Worm (Caenorhabditis elegans) whole organism, young adult: ENCODE results near the gene idpp-1.

Experiments
- F22D6.2 ChIP-seq: sonication (generic microtip); optimal IDR thresholded peaks from 2 replicates; lab custom pipeline; 2016; ENCODE audit warnings: mild to moderate bottlenecking, missing genetic modification characterization, missing compliant biosample characterization
- F33H1.4 ChIP-seq: fragments of 200-800 bp; sonication (Bioruptor generic); IDR thresholded peaks from 2 replicates; pipeline ENCODE4 v1.3.6; 2022; ENCODE audit warnings: missing genetic modification reagents, missing genetic modification characterization, missing compliant biosample characterization
- F52B5.7 ChIP-seq: sonication (generic microtip); optimal IDR thresholded peaks from 2 replicates; lab custom pipeline; 2016; ENCODE audit warnings: mild to moderate bottlenecking, missing genetic modification characterization, missing compliant biosample characterization
- F57A8.1 ChIP-seq: fragments of 200-800 bp; sonication (Bioruptor generic); optimal IDR thresholded peaks from 2 replicates; lab custom pipeline; 2018; ENCODE audit warnings: mild to moderate bottlenecking, missing genetic modification characterization, moderate library complexity, missing compliant biosample characterization
- ama-1 ChIP-seq, 3 experiments: fragments of 150-350 bp in 1 of 3; sonication (generic microtip) in 2 of 3; optimal IDR thresholded peaks; 2 replicates each; lab custom pipeline; 2014 to 2018; ENCODE audit warnings: missing biosample characterization in 2 of 3, missing genetic modification characterization in 2 of 3, missing genetic modification reagents in 2 of 3
- athp-1 ChIP-seq: sonication (generic microtip); optimal IDR thresholded peaks from 2 replicates; lab custom pipeline; 2017; ENCODE audit warnings: mild to moderate bottlenecking, missing genetic modification characterization, missing compliant biosample characterization
- ceh-100 ChIP-seq: fragments of 200-800 bp; sonication (Bioruptor generic); IDR thresholded peaks from 2 replicates; pipeline ENCODE4 v1.3.6; 2022; ENCODE audit warnings: missing genetic modification reagents, missing genetic modification characterization, missing compliant biosample characterization
- ekl-4 ChIP-seq: fragments of 200-800 bp; sonication (Bioruptor generic); IDR thresholded peaks from 2 replicates; pipeline ENCODE4 v1.3.6; 2022; ENCODE audit warnings: missing genetic modification reagents, missing genetic modification characterization, missing compliant biosample characterization
- him-1 ChIP-seq: sonication (generic microtip); optimal IDR thresholded peaks from 2 replicates; lab custom pipeline; 2016; ENCODE audit warnings: missing genotype, missing genetic modification reagents, missing genetic modification characterization, missing compliant biosample characterization
- let-526 ChIP-seq: fragments of 200-800 bp; sonication (Bioruptor generic); IDR thresholded peaks from 2 replicates; pipeline ENCODE4 v1.3.6; 2022; ENCODE audit warnings: missing genetic modification reagents, missing genetic modification characterization, missing compliant biosample characterization
- madf-3 ChIP-seq: fragments of 200-800 bp; sonication (Bioruptor generic); IDR thresholded peaks from 2 replicates; pipeline ENCODE4 v1.3.6; 2022; ENCODE audit warnings: missing genetic modification reagents, missing genetic modification characterization, missing compliant biosample characterization
- pha-4 ChIP-seq: fragments of 150-350 bp; sonication (generic microtip); optimal IDR thresholded peaks from 2 replicates; lab custom pipeline; 2014; ENCODE audit warnings: missing biosample characterization, missing genetic modification reagents, missing genetic modification characterization
- zfh-2 ChIP-seq: fragments of 200-800 bp; sonication (Bioruptor generic); conservative IDR thresholded peaks from 2 replicates; pipeline ENCODE4 v1.3.6; 2022; ENCODE audit warnings: missing genetic modification reagents, missing genetic modification characterization, missing compliant biosample characterization
- zim-3 ChIP-seq: sonication (generic microtip); optimal IDR thresholded peaks from 2 replicates; lab custom pipeline; 2017; ENCODE audit warnings: mild to moderate bottlenecking, missing genetic modification characterization, moderate library complexity, missing compliant biosample characterization

DNA sequence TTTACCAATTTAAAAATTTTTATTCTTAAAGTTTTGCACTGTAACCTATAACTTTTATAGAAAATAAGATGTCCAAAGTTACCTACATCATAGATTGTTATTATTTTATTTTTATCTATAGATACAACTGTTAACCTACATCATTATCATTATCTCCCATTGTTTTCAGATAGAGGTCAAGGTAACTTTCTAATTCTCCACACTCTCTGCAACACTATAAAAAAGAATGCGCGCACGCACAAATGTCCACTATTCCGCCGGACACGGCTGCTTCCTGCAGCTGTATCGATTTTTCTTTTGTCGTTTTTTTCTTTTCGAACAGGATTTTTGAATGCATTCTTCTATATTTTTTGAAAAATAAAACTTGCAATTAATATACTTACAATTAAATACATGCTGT lies 32.2 kb downstream of the idpp-1 start:
- TF ChIP-seq F22D6.2 (no peak), madf-3 (GFP tag; lab: Robert Waterston, UW) (no peak), him-1 (tag; lab: Kevin White, UChicago) (no peak), let-526 (GFP tag; lab: Robert Waterston, UW) (no peak), ceh-100 (GFP tag; lab: Robert Waterston, UW) (no peak), F57A8.1 (GFP tag; lab: Kevin White, UChicago) (no peak), athp-1 (no peak), F33H1.4 (no peak), ama-1 (optimal IDR thresholded peaks at IDR 0.05; lab: Kevin White, UChicago) (no peak), ama-1 (GFP tag; optimal IDR thresholded peaks at IDR 0.05; lab: Kevin White, UChicago) (no peak), F52B5.7 (tag; lab: Kevin White, UChicago) (no peak), ekl-4 (no peak), pha-4 (tag; lab: Kevin White, UChicago) (no peak), zfh-2 (no peak), zim-3 (tag; lab: Kevin White, UChicago) (no peak)
